Worm (Caenorhabditis elegans): ENCODE measurements around the gene F32E10.8.

- no peak for TF ChIP-seq Y75B8A.6 (GFP tag; IDR thresholded peaks at IDR 0.05)
- TF ChIP-seq ces-1 (GFP tag; optimal IDR thresholded peaks at IDR 0.05), result no peak
- no peak for TF ChIP-seq snpc-1.2 (GFP tag; IDR thresholded peaks at IDR 0.05)
- TF ChIP-seq tra-1 (GFP tag; IDR thresholded peaks at IDR 0.05), result no peak
- TF ChIP-seq nhr-11 (tag; optimal IDR thresholded peaks at IDR 0.05), result no peak
Measured at ce11 chrIV:7588631-7589030, 21.2 kb downstream of the F32E10.8 start, which contains the start of gene cla-1.
